Worm (Caenorhabditis elegans) whole organism, midembryonic: ENCODE results near the gene bre-1.

Experiments
- T22C8.4 ChIP-seq: fragments of 200-800 bp; sonication (Bioruptor generic); IDR thresholded peaks from 2 replicates; pipeline ENCODE4 v1.3.6; 2022; ENCODE audit warnings: missing genetic modification characterization, missing compliant biosample characterization
- cog-1 ChIP-seq: sonication (generic microtip); optimal IDR thresholded peaks from 2 replicates; lab custom pipeline; 2016; ENCODE audit warnings: missing genetic modification characterization, missing compliant biosample characterization
- flt-1 ChIP-seq: fragments of 200-800 bp; sonication (Bioruptor generic); IDR thresholded peaks from 2 replicates; pipeline ENCODE4 v1.3.6; 2022; ENCODE audit warnings: missing genetic modification characterization, missing compliant biosample characterization
- klf-2 ChIP-seq: fragments of 200-800 bp; sonication (Bioruptor generic); conservative IDR thresholded peaks from 2 replicates; pipeline ENCODE4 v1.3.6; 2022; ENCODE audit warnings: missing genetic modification reagents, missing genetic modification characterization, missing compliant biosample characterization
- med-1 ChIP-seq: sonication (generic microtip); optimal IDR thresholded peaks from 2 replicates; lab custom pipeline; 2017; ENCODE audit warnings: missing genetic modification characterization, mild to moderate bottlenecking, missing compliant biosample characterization, antibody characterized with exemption, missing genetic modification reagents; ENCODE audit not compliant: insufficient read depth
- ref-1 ChIP-seq: fragments of 200-800 bp; sonication (Bioruptor generic); conservative IDR thresholded peaks from 2 replicates; pipeline ENCODE4 v1.3.6; 2022; ENCODE audit warnings: missing genetic modification reagents, missing genetic modification characterization, missing compliant biosample characterization
- tab-1 ChIP-seq: fragments of 200-800 bp; sonication (Bioruptor generic); IDR thresholded peaks from 2 replicates; pipeline ENCODE4 v1.3.6; 2022; ENCODE audit warnings: missing genetic modification characterization, missing compliant biosample characterization
- ztf-23 ChIP-seq: fragments of 200-800 bp; sonication (Bioruptor generic); IDR thresholded peaks from 2 replicates; pipeline ENCODE4 v1.3.6; 2022; ENCODE audit warnings: missing genetic modification reagents, missing genetic modification characterization, missing compliant biosample characterization
- ztf-29 ChIP-seq: fragments of 200-800 bp; sonication (Bioruptor generic); IDR thresholded peaks from 2 replicates; pipeline ENCODE4 v1.3.6; 2022; ENCODE audit warnings: missing genetic modification reagents, missing genetic modification characterization, missing compliant biosample characterization

bre-1 gene

DNA sequence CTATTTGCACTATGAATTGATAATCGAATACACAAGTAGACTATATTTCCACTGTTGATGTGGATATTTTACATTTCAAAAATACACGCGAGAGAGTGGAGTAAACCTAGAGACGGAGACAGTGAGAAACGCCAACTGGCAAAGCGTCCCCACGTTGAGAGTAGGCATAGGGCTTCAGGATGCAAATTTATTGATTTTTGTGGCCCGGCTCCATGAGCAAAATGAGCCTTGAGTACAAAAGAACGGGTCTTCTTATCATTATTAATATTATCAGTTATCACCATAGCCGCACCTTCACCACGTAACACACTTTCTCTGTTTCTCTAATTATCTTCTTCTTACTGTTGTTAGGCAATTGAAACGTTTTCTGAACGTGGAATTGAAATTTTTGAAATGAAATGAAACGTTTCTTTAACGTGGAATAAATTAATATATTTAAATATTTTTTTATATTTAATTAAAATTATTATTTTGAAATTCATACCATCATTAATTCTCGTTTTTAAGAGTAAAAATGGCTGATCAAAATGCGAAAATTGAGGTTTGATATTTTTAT lies at the start of gene bre-1:
Gene bre-1 (plus strand): TSS at position 506 of the 556 bp plus-strand sequence.
- 0 out of 2 replicates have a peak, but pooled peaks have one; percentile 15 for TF ChIP-seq ztf-29
- peak; percentile 44; the same call in 1 of the 2 replicates for TF ChIP-seq T22C8.4 (GFP tag; lab: Robert Waterston, UW)
- no peak for TF ChIP-seq tab-1 (GFP tag; lab: Robert Waterston, UW)
- no peak for TF ChIP-seq med-1
- TF ChIP-seq flt-1 (GFP tag; lab: Robert Waterston, UW), result no peak

DNA sequence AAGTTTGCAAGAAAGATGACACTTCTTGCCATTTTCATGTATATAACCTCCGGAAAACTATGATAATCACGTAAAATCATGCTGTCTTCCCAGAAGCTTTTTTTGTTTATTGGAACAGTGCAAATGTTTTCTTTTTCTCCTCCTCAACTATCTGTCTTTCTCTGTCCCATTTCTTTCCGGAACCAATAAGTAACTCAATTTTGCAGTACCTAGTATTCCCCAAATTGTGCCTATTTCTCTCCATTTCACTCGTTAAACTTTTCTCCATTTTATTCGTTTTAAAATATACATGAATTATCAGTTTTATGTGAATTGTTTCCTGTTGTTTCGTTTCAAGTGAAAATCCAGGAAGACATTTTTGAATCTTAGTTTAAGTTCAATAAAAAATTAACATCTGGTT lies 43.6 kb upstream of the bre-1 start:
- TF ChIP-seq med-1 (no peak), cog-1 (tag; lab: Kevin White, UChicago) (no peak), flt-1 (GFP tag; lab: Robert Waterston, UW) (no peak), tab-1 (GFP tag; lab: Robert Waterston, UW) (no peak), ref-1 (GFP tag; lab: Robert Waterston, UW) (no peak), ztf-23 (GFP tag; lab: Robert Waterston, UW) (no peak), ztf-29 (no peak), klf-2 (no peak), T22C8.4 (GFP tag; lab: Robert Waterston, UW) (no peak)

DNA sequence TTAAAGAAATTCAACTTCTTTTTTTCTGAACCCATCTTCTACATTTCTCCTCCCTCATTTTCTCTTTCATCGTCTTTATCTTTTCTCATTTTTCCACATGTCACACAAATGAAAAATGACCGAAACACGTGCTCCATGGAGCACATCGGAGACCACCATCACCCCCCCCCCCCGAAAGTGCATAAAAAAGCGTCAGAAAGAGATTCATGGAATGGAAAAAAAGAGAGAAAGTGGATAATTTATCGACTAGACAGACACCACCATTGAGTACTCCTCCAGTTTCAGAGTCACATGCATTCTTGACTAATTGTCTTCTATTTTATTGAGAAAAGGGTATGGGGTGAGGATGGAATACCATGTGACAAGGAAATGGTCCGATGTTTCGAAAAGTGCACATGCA lies 39.9 kb upstream of the bre-1 start:
- TF ChIP-seq ref-1 (GFP tag; lab: Robert Waterston, UW) (no peak), T22C8.4 (GFP tag; lab: Robert Waterston, UW) (no peak), tab-1 (GFP tag; lab: Robert Waterston, UW) (no peak), ztf-29 (no peak), klf-2 (no peak), med-1 (no peak), flt-1 (GFP tag; lab: Robert Waterston, UW) (no peak), ztf-23 (GFP tag; lab: Robert Waterston, UW) (no peak), cog-1 (tag; lab: Kevin White, UChicago) (no peak)

DNA sequence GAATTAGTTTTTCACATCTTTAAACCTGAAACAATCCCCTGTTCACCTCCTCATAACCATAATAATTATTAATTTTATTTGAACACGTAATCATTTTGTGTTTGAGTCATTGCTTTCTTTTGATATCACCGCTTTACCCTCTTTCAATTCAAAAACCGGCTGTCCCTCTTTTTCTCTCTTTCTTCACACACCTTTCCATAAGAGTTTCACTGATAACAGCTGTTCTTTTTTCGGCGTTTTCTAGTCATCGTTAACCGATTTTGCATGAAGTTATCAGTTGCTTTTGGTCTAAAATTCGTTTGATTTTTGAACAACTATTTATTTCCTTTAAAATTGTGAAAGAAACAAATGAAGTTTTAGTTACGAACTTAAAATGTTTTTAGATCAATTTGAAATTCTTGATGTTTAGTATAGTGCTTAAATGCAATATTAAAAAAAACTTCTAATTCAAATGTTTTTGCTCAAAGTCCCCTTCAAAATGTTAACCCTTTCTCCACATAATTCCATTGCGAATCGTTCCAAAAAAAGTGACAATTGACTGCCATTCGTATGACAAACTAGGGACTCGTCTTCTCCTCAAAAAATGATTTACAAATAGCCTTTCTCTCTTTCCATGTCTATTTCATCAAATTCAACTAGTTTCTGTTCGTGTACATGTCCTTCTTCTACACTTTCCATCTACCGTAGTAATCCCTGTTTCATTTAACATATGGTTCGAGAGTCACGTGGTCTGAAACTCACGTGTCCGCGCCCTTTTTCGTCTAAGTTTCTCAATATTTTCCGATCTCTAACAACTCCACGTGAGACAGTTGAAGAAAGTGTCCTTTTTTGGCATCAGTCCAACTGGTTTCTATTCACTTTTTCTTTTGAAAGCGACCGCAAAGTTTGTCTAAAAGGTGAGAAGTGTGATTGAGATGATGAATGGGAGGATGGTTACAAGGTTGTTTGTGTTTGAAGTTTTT lies 37.7 kb upstream of the bre-1 start:
- TF ChIP-seq ztf-29 (no peak), klf-2 (no peak), cog-1 (tag; lab: Kevin White, UChicago) (no peak), ztf-23 (GFP tag; lab: Robert Waterston, UW) (no peak), T22C8.4 (GFP tag; lab: Robert Waterston, UW) (no peak), med-1 (no peak), tab-1 (GFP tag; lab: Robert Waterston, UW) (no peak), ref-1 (GFP tag; lab: Robert Waterston, UW) (no peak), flt-1 (GFP tag; lab: Robert Waterston, UW) (no peak)

DNA sequence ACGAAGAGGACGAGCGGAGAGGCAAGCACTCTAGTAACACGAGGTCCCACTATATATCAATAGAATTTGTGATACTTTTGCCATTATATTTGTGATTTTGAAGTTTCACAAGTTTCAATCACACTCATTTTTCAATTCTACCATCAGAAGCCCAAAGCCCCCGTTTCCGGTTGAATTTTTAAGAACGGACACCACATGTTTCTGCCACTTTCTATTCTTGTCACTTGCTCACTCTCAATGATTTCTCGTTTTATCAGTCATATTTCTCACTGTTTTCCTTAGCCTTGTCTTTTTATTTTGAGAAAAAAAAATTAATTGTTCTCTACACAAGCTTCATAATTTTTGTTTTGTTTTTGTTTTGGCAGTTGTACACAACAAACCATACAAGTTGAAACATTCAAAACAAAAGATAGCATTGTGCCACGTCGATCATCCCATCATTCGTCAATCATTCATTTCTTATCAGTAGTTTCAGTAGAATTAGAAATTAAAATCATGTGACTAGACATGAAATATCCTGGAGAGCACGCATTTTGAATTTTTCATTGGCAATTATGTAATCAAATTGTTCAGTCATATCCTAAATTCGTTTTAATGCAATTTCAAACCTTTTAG lies 35.0 kb upstream of the bre-1 start:
- no peak for TF ChIP-seq ref-1 (GFP tag; lab: Robert Waterston, UW)
- no peak for TF ChIP-seq flt-1 (GFP tag; lab: Robert Waterston, UW)
- TF ChIP-seq cog-1 (tag; lab: Kevin White, UChicago), result no peak
- no peak for TF ChIP-seq med-1
- TF ChIP-seq ztf-23 (GFP tag; lab: Robert Waterston, UW), result no peak
- TF ChIP-seq klf-2, result no peak
- TF ChIP-seq tab-1 (GFP tag; lab: Robert Waterston, UW), result no peak
- TF ChIP-seq ztf-29, result no peak
- TF ChIP-seq T22C8.4 (GFP tag; lab: Robert Waterston, UW), result no peak

DNA sequence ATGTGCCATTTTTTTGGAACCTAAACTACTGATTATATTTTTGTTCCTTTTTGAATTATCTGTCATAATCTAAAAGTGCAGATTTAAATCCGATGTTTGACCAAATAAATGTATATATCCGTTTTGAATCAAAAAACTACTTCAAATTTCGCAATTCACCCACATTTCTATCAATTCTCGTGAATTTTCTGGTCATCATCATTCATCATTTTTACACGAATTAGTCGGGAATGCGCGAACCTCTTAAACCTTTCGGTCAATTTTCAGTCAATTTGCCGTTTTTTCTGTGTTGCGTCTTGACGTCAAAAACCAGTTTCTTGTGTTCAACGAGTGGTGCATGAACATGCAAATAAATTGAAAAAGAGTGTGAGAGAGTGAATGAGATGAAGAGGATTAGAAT lies 32.9 kb upstream of the bre-1 start:
- no peak for TF ChIP-seq T22C8.4 (GFP tag; lab: Robert Waterston, UW)
- no peak for TF ChIP-seq flt-1 (GFP tag; lab: Robert Waterston, UW)

DNA sequence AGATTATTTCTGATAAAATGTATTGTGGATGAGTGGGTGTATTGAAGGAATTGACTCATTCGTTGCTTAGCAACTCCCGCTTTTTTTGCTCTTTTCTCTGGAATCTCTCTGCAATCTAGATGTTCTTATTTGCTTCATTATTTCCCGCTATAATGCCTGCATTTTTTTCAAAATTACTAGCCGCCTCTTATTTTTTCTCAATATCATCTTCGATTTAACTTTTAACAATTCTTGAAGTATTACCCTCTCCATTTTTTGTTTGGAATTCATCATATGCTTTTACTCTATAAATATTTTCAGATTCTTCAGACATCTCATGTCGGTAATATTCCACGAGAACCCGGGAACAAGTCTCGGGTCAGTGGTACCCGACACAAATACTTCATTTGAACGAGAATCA lies 30.9 kb upstream of the bre-1 start, which contains the start of gene tpra-1:
Gene tpra-1 (plus strand): TSS at position 301 of the 400 bp plus-strand sequence.
- TF ChIP-seq flt-1 (GFP tag; lab: Robert Waterston, UW), result no peak
- no peak for TF ChIP-seq ztf-23 (GFP tag; lab: Robert Waterston, UW)
- no peak for TF ChIP-seq ref-1 (GFP tag; lab: Robert Waterston, UW)
- TF ChIP-seq tab-1 (GFP tag; lab: Robert Waterston, UW), result no peak
- TF ChIP-seq med-1, result no peak
- TF ChIP-seq T22C8.4 (GFP tag; lab: Robert Waterston, UW), result no peak
- no peak for TF ChIP-seq klf-2
- no peak for TF ChIP-seq cog-1 (tag; lab: Kevin White, UChicago)
- no peak for TF ChIP-seq ztf-29

DNA sequence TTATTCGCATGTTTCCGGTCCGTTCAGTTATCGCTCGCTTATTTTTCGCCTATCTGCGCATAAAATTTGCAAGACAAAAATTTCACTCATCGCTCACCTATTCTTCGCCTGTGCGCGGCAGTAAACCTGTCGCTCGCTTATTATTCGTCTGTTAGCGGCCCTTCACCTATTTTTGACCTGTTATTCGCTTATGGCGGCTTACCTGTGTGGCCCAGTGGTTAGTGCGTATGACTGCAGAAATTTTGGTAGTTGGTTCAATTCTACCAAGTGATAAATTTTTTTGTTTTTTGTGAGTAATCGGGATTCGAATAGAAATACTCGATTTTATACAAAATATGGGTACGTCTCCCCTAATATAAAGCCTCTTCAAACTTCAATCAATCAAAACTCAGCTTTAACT lies 23.0 kb upstream of the bre-1 start:
- TF ChIP-seq T22C8.4 (GFP tag; lab: Robert Waterston, UW) (peak; percentile 79), tab-1 (GFP tag; lab: Robert Waterston, UW) (peak; percentile 90), ztf-23 (GFP tag; lab: Robert Waterston, UW) (peak; percentile 82), ref-1 (GFP tag; lab: Robert Waterston, UW) (peak; percentile 72), ztf-29 (peak; percentile 88), klf-2 (peak; percentile 82)

DNA sequence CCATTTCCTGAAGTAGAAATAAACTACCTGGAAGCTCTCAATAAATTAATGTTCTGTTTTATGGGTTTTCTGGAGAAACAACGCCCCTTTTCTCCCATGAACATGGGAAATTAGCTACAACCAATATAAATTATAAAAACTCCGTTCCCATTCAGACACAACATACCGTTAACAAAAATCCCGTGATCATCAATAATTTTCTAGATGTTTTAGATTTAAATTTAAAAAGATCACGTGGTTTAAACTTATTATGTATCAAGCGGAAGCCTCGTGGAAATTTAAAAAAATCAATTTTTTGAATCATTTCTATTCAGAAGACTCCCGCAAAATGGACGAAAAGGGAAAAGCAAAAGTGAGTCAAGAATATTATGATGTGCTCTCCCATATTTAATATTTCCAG lies 21.2 kb upstream of the bre-1 start, which contains the start of gene C53B4.2:
Gene C53B4.2 (plus strand): TSS at position 301 of the 400 bp plus-strand sequence.
- no peak for TF ChIP-seq flt-1 (GFP tag; lab: Robert Waterston, UW)
- no peak for TF ChIP-seq med-1
- TF ChIP-seq cog-1 (tag; lab: Kevin White, UChicago), result no peak
- no peak for TF ChIP-seq ref-1 (GFP tag; lab: Robert Waterston, UW)
- no peak for TF ChIP-seq tab-1 (GFP tag; lab: Robert Waterston, UW)
- no peak for TF ChIP-seq T22C8.4 (GFP tag; lab: Robert Waterston, UW)
- no peak for TF ChIP-seq klf-2
- TF ChIP-seq ztf-23 (GFP tag; lab: Robert Waterston, UW), result no peak
- no peak for TF ChIP-seq ztf-29
